Fruit fly (Drosophila melanogaster) whole organism, embryonic: Measurements from ENCODE around the gene Cyp12a4.
A peak's percentile ranks its signal among the peaks of the same experiment; 100 is the strongest.

Experiments
- Asciz ChIP-seq: fragments of 200-800 bp; sonication (Bioruptor generic); optimal IDR thresholded peaks from 2 replicates; lab custom pipeline; 2017; ENCODE audit warnings: missing biosample characterization, mild to moderate bottlenecking, missing genetic modification characterization, missing genetic modification reagents
- B-H1 ChIP-seq: fragments of 200-800 bp; sonication (Bioruptor generic); IDR thresholded peaks from 3 replicates; pipeline ENCODE4 v1.3.6; 2022; ENCODE audit warnings: missing biosample characterization, missing genetic modification characterization
- Blimp-1 ChIP-seq: fragments of 200-800 bp; sonication (Bioruptor generic); optimal IDR thresholded peaks from 3 replicates; lab custom pipeline; 2018; ENCODE audit warnings: missing biosample characterization, missing genetic modification characterization, mild to moderate bottlenecking, moderate library complexity, missing genetic modification reagents
- CG10565 ChIP-seq: fragments of 200-800 bp; sonication (Bioruptor generic); optimal IDR thresholded peaks from 3 replicates; lab custom pipeline; 2016; ENCODE audit warnings: missing biosample characterization, mild to moderate bottlenecking, missing genetic modification characterization
- CG11398 ChIP-seq: fragments of 200-800 bp; sonication (Bioruptor generic); optimal IDR thresholded peaks from 2 replicates; lab custom pipeline; 2016; ENCODE audit warnings: missing biosample characterization, missing genetic modification characterization
- CG11456 ChIP-seq: fragments of 200-800 bp; sonication (Bioruptor generic); IDR thresholded peaks from 3 replicates; pipeline ENCODE4 v1.3.6; 2022; ENCODE audit warnings: missing biosample characterization, missing genetic modification characterization
- CG12071 ChIP-seq: fragments of 200-800 bp; sonication (Bioruptor generic); optimal IDR thresholded peaks from 3 replicates; lab custom pipeline; 2018; ENCODE audit warnings: missing biosample characterization, mild to moderate bottlenecking, missing genetic modification characterization
- CG12744 ChIP-seq: fragments of 200-800 bp; sonication (Bioruptor generic); optimal IDR thresholded peaks from 2 replicates; lab custom pipeline; 2016; ENCODE audit warnings: missing biosample characterization, missing genetic modification characterization
- CG13424 ChIP-seq: fragments of 200-800 bp; sonication (Bioruptor generic); optimal IDR thresholded peaks from 2 replicates; lab custom pipeline; 2019; ENCODE audit warnings: missing biosample characterization, mild to moderate bottlenecking, missing genetic modification characterization, moderate library complexity
- CG15696 ChIP-seq: fragments of 200-800 bp; sonication (Bioruptor generic); optimal IDR thresholded peaks from 2 replicates; lab custom pipeline; 2019; ENCODE audit warnings: missing biosample characterization, mild to moderate bottlenecking, missing genetic modification characterization, moderate library complexity
- CG17359 ChIP-seq: fragments of 200-800 bp; sonication (Bioruptor generic); optimal IDR thresholded peaks from 3 replicates; lab custom pipeline; 2018; ENCODE audit warnings: missing biosample characterization, mild to moderate bottlenecking, missing genetic modification characterization, moderate library complexity
- CG17361 ChIP-seq: fragments of 200-800 bp; sonication (Bioruptor generic); IDR thresholded peaks from 3 replicates; pipeline ENCODE4 v1.3.6; 2022; ENCODE audit warnings: missing biosample characterization, missing genetic modification characterization
- CG17385 ChIP-seq: fragments of 200-800 bp; sonication (Bioruptor generic); optimal IDR thresholded peaks from 3 replicates; lab custom pipeline; 2018; ENCODE audit warnings: missing biosample characterization, mild to moderate bottlenecking, missing genetic modification characterization
- CG1792 ChIP-seq: fragments of 200-800 bp; sonication (Bioruptor generic); optimal IDR thresholded peaks from 2 replicates; lab custom pipeline; 2016; ENCODE audit warnings: missing biosample characterization, missing genetic modification characterization
- CG2712 ChIP-seq: fragments of 200-800 bp; optimal IDR thresholded peaks from 3 replicates; lab custom pipeline; 2019; ENCODE audit warnings: missing biosample characterization, mild to moderate bottlenecking, missing genetic modification characterization, moderate library complexity
- CG3065 ChIP-seq: fragments of 200-800 bp; sonication (Bioruptor generic); optimal IDR thresholded peaks from 2 replicates; lab custom pipeline; 2016; ENCODE audit warnings: missing biosample characterization, missing genetic modification characterization
- CG31441 ChIP-seq: fragments of 200-800 bp; sonication (Bioruptor generic); IDR thresholded peaks from 2 replicates; pipeline ENCODE4 v1.3.6; 2022; ENCODE audit warnings: missing biosample characterization, missing genetic modification characterization
- CG4328 ChIP-seq: fragments of 200-800 bp; sonication (Bioruptor generic); optimal IDR thresholded peaks from 3 replicates; lab custom pipeline; 2017; ENCODE audit warnings: missing biosample characterization, missing genetic modification reagents, missing genetic modification characterization
- CG4404 ChIP-seq: fragments of 200-800 bp; sonication (Bioruptor generic); IDR thresholded peaks from 2 replicates; pipeline ENCODE4 v1.3.6; 2022; ENCODE audit warnings: missing biosample characterization, missing genetic modification characterization
- CG4707 ChIP-seq: fragments of 200-800 bp; sonication (Bioruptor generic); optimal IDR thresholded peaks from 2 replicates; lab custom pipeline; 2018; ENCODE audit warnings: missing biosample characterization, mild to moderate bottlenecking, missing genetic modification characterization, moderate library complexity
- CHES-1-like ChIP-seq: fragments of 200-800 bp; sonication (Bioruptor generic); optimal IDR thresholded peaks from 2 replicates; lab custom pipeline; 2016; ENCODE audit warnings: missing biosample characterization, missing genetic modification characterization
- CTCF ChIP-seq: fragments of 200-800 bp; sonication (Bioruptor generic); optimal IDR thresholded peaks from 2 replicates; lab custom pipeline; 2017; ENCODE audit warnings: missing biosample characterization, mild to moderate bottlenecking, missing genetic modification characterization, moderate library complexity
- D19A ChIP-seq: fragments of 200-800 bp; optimal IDR thresholded peaks from 3 replicates; lab custom pipeline; 2019; ENCODE audit warnings: missing biosample characterization, mild to moderate bottlenecking, missing genetic modification characterization, moderate library complexity
- Dll ChIP-seq: fragments of 200-800 bp; sonication (Bioruptor generic); IDR thresholded peaks from 4 replicates; pipeline ENCODE4 v1.3.6; 2022; ENCODE audit warnings: missing biosample characterization, missing genetic modification characterization; ENCODE audit not compliant: partially characterized antibody
- Dref ChIP-seq: fragments of 200-800 bp; sonication (Bioruptor generic); IDR thresholded peaks from 2 replicates; pipeline ENCODE4 v1.3.6; 2022; ENCODE audit warnings: missing biosample characterization, missing genetic modification characterization
- Hr51 ChIP-seq, 2 experiments: fragments of 200-800 bp; sonication (Bioruptor generic); optimal IDR thresholded peaks; 2 replicates in 1 of 2; 3 replicates in 1 of 2; lab custom pipeline; 2016 to 2018; ENCODE audit warnings: missing biosample characterization in 2 of 2, missing genetic modification characterization in 2 of 2, mild to moderate bottlenecking in 1 of 2, moderate library complexity in 1 of 2
- Hsf ChIP-seq: fragments of 200-800 bp; sonication (Bioruptor generic); optimal IDR thresholded peaks from 3 replicates; lab custom pipeline; 2016; ENCODE audit warnings: missing biosample characterization, missing genetic modification characterization
- Med ChIP-seq: fragments of 200-800 bp; sonication (Bioruptor generic); peaks from one replicate; lab custom pipeline; 2016; ENCODE audit warnings: missing biosample characterization, missing genetic modification characterization, mild to moderate bottlenecking, inconsistent platforms, moderate library complexity
- Mrtf ChIP-seq: fragments of 200-800 bp; sonication (Bioruptor generic); IDR thresholded peaks from 3 replicates; pipeline ENCODE4 v1.3.6; 2022; ENCODE audit warnings: missing biosample characterization, missing genetic modification characterization
- NC2α ChIP-seq: fragments of 200-800 bp; sonication (Bioruptor generic); optimal IDR thresholded peaks from 2 replicates; lab custom pipeline; 2016; ENCODE audit warnings: missing biosample characterization, missing genetic modification characterization
- Nf-YC ChIP-seq: fragments of 200-800 bp; optimal IDR thresholded peaks from 3 replicates; lab custom pipeline; 2019; ENCODE audit warnings: missing biosample characterization, mild to moderate bottlenecking, missing genetic modification characterization, moderate library complexity
- Opbp ChIP-seq: fragments of 200-800 bp; sonication (Bioruptor generic); IDR thresholded peaks from 3 replicates; pipeline ENCODE4 v1.3.6; 2022; ENCODE audit warnings: missing biosample characterization, missing genetic modification characterization; ENCODE audit not compliant: partially characterized antibody
- Sry-δ ChIP-seq: fragments of 200-800 bp; sonication (Bioruptor generic); optimal IDR thresholded peaks from 2 replicates; lab custom pipeline; 2016; ENCODE audit warnings: missing biosample characterization, missing genetic modification characterization
- bigmax ChIP-seq: fragments of 200-800 bp; sonication (Bioruptor generic); optimal IDR thresholded peaks from 2 replicates; lab custom pipeline; 2018; ENCODE audit warnings: missing biosample characterization, mild to moderate bottlenecking, missing genetic modification characterization
- bsh ChIP-seq, 2 experiments: fragments of 200-800 bp; sonication (Bioruptor generic); optimal IDR thresholded peaks; 2 replicates each; lab custom pipeline; 2017 to 2018; ENCODE audit warnings: mild to moderate bottlenecking in 2 of 2, missing biosample characterization in 2 of 2, missing genetic modification characterization in 2 of 2, moderate library complexity in 1 of 2
- chinmo ChIP-seq: fragments of 200-800 bp; sonication (Bioruptor generic); IDR thresholded peaks from 4 replicates; pipeline ENCODE4 v1.3.6; 2022; ENCODE audit warnings: missing biosample characterization, missing genetic modification characterization; ENCODE audit not compliant: partially characterized antibody
- corto ChIP-seq: fragments of 200-800 bp; sonication (Bioruptor generic); optimal IDR thresholded peaks from 2 replicates; lab custom pipeline; 2016; ENCODE audit warnings: missing biosample characterization, mild to moderate bottlenecking, missing genetic modification characterization, moderate library complexity
- cwo ChIP-seq: fragments of 200-800 bp; sonication (Bioruptor generic); optimal IDR thresholded peaks from 3 replicates; lab custom pipeline; 2017; ENCODE audit warnings: missing biosample characterization, missing genetic modification characterization, mild to moderate bottlenecking, moderate library complexity, missing genetic modification reagents
- dati ChIP-seq: fragments of 200-800 bp; sonication (Bioruptor generic); IDR thresholded peaks from 2 replicates; pipeline ENCODE4 v1.3.6; 2022; ENCODE audit warnings: missing biosample characterization, missing genetic modification characterization
- gcm2 ChIP-seq: fragments of 200-800 bp; sonication (Bioruptor generic); optimal IDR thresholded peaks from 2 replicates; lab custom pipeline; 2016; ENCODE audit warnings: missing biosample characterization, missing genetic modification characterization
- gfzf ChIP-seq: fragments of 200-800 bp; sonication (Bioruptor generic); optimal IDR thresholded peaks from 2 replicates; lab custom pipeline; 2016; ENCODE audit warnings: missing biosample characterization, mild to moderate bottlenecking, missing genetic modification characterization, moderate library complexity
- insv ChIP-seq, 2 experiments: fragments of 200-800 bp; sonication (Bioruptor generic); optimal IDR thresholded peaks; 3 replicates each; lab custom pipeline; 2016 to 2018; ENCODE audit warnings: missing biosample characterization in 2 of 2, missing genetic modification characterization in 2 of 2
- inv ChIP-seq: fragments of 200-800 bp; sonication (Bioruptor generic); IDR thresholded peaks from 2 replicates; pipeline ENCODE4 v1.3.6; 2022; ENCODE audit warnings: missing biosample characterization, missing genetic modification characterization; ENCODE audit not compliant: partially characterized antibody
- kay ChIP-seq: fragments of 200-800 bp; sonication (Bioruptor generic); optimal IDR thresholded peaks from 2 replicates; lab custom pipeline; 2016; ENCODE audit warnings: missing biosample characterization, missing genetic modification characterization
- lbe ChIP-seq: fragments of 200-800 bp; sonication (Bioruptor generic); optimal IDR thresholded peaks from 2 replicates; lab custom pipeline; 2016; ENCODE audit warnings: missing biosample characterization, mild to moderate bottlenecking, missing genetic modification characterization
- onecut ChIP-seq: fragments of 200-800 bp; sonication (Bioruptor generic); IDR thresholded peaks from 2 replicates; pipeline ENCODE4 v1.3.6; 2022; ENCODE audit warnings: missing biosample characterization, missing genetic modification characterization
- salm ChIP-seq: fragments of 200-800 bp; sonication (Bioruptor generic); optimal IDR thresholded peaks from 2 replicates; lab custom pipeline; 2018; ENCODE audit warnings: missing biosample characterization, mild to moderate bottlenecking, missing genetic modification characterization
- schlank ChIP-seq: fragments of 200-800 bp; sonication (Bioruptor generic); optimal IDR thresholded peaks from 2 replicates; lab custom pipeline; 2018; ENCODE audit warnings: missing biosample characterization, mild to moderate bottlenecking, missing genetic modification characterization
- vvl ChIP-seq: fragments of 200-800 bp; sonication (Bioruptor generic); IDR thresholded peaks from 2 replicates; pipeline ENCODE4 v1.3.6; 2022; ENCODE audit warnings: missing biosample characterization, missing genetic modification characterization

Cyp12a4 gene

dm6 chr3R:19147511-19148239 lies 12.7 kb downstream of the Cyp12a4 start, which contains the start of gene Ppcs (continued):
- TF ChIP-seq lbe (peak; percentile 42), kay (GFP tag; lab: Kevin White, UChicago) (peak; percentile 62), CG15696 (tag; lab: Kevin White, UChicago) (peak; percentile 17), CG2712 (tag; lab: Kevin White, UChicago) (peak; percentile 44), gfzf (GFP tag; lab: Kevin White, UChicago) (peak; percentile 44), CG31441 (GFP tag; lab: Robert Waterston, UW) (peak; percentile 64), Asciz (peak; percentile 40), CG17359 (tag; lab: Kevin White, UChicago) (peak; percentile 32), NC2α (GFP tag; lab: Kevin White, UChicago) (peak; percentile 25), CG12071 (GFP tag; lab: Kevin White, UChicago) (peak; percentile 19), Dll (GFP tag; lab: Robert Waterston, UW) (peak; percentile 61; the same call in 2 of the 4 replicates), salm (no peak), insv (GFP tag; optimal IDR thresholded peaks at IDR 0.05; lab: Kevin White, UChicago) (peak in 1 of 2 experiments; percentile 51), Opbp (GFP tag; lab: Robert Waterston, UW) (peak; percentile 99), schlank (tag; lab: Kevin White, UChicago) (no peak), Hr51 (GFP tag; optimal IDR thresholded peaks at IDR 0.05; lab: Kevin White, UChicago) (peak; percentile 51 to 66), B-H1 (GFP tag; lab: Robert Waterston, UW) (no peak; the same call in 2 of the 3 replicates), CG4404 (no peak; the same call in 1 of the 2 replicates), inv (GFP tag; lab: Robert Waterston, UW) (no peak; the same call in 1 of the 2 replicates), Med (GFP tag; lab: Kevin White, UChicago) (peak; percentile 92), Dref (GFP tag; lab: Robert Waterston, UW) (no peak), Mrtf (GFP tag; lab: Robert Waterston, UW) (no peak), CG1792 (GFP tag; lab: Kevin White, UChicago) (peak; percentile 34), gcm2 (peak; percentile 62), CG13424 (tag; lab: Kevin White, UChicago) (peak; percentile 50), dati (GFP tag; lab: Robert Waterston, UW) (no peak), chinmo (GFP tag; lab: Robert Waterston, UW) (peak; percentile 97; the same call in 3 of the 4 replicates), CG4707 (no peak), Hsf (GFP tag; lab: Kevin White, UChicago) (peak; percentile 74), CG3065 (GFP tag; lab: Kevin White, UChicago) (no peak), CG4328 (GFP tag; lab: Kevin White, UChicago) (peak; percentile 69), corto (no peak), CG12744 (GFP tag; lab: Kevin White, UChicago) (no peak), CG10565 (GFP tag; lab: Kevin White, UChicago) (no peak), CG11398 (GFP tag; lab: Kevin White, UChicago) (peak; percentile 39), bsh (GFP tag; optimal IDR thresholded peaks at IDR 0.05; lab: Kevin White, UChicago) (peak; percentile 27 to 92), Blimp-1 (GFP tag; lab: Kevin White, UChicago) (peak; percentile 18), CHES-1-like (peak; percentile 65), CG11456 (peak; percentile 27; the same call in 1 of the 3 replicates), D19A (tag; lab: Kevin White, UChicago) (no peak), onecut (peak; percentile 49; the same call in 1 of the 2 replicates), cwo (GFP tag; lab: Kevin White, UChicago) (peak; percentile 59), CTCF (peak; percentile 41), CG17361 (GFP tag; lab: Robert Waterston, UW) (peak; percentile 81), CG17385 (GFP tag; lab: Kevin White, UChicago) (peak; percentile 59), bigmax (GFP tag; lab: Kevin White, UChicago) (no peak), Nf-YC (tag; lab: Kevin White, UChicago) (peak; percentile 48), Sry-δ (GFP tag; lab: Kevin White, UChicago) (peak; percentile 56), vvl (GFP tag; lab: Robert Waterston, UW) (peak; percentile 22)
